Fruit fly (Drosophila melanogaster) whole organism, embryonic: ENCODE measurements around the gene CG31321.

Experiments used
- Ada2b ChIP-seq: fragments of 200-800 bp; sonication (Bioruptor generic); IDR thresholded peaks from 2 replicates; pipeline ENCODE4 v1.3.6; 2022; ENCODE audit warnings: missing biosample characterization, missing genetic modification characterization
- Aef1 ChIP-seq: fragments of 200-800 bp; sonication (Bioruptor generic); IDR thresholded peaks from 3 replicates; pipeline ENCODE4 v1.3.6; 2022; ENCODE audit warnings: missing biosample characterization, missing genetic modification characterization
- Bdp1 ChIP-seq: fragments of 200-800 bp; sonication (Bioruptor generic); optimal IDR thresholded peaks from 3 replicates; lab custom pipeline; 2016; ENCODE audit warnings: missing biosample characterization, missing genetic modification characterization
- CG10321 ChIP-seq: fragments of 200-800 bp; sonication (Bioruptor generic); IDR thresholded peaks from 2 replicates; pipeline ENCODE4 v1.3.6; 2022; ENCODE audit warnings: missing biosample characterization, missing genetic modification characterization
- CG10543 ChIP-seq: fragments of 200-800 bp; sonication (Bioruptor generic); optimal IDR thresholded peaks from 3 replicates; lab custom pipeline; 2017; ENCODE audit warnings: missing biosample characterization, mild to moderate bottlenecking, missing genetic modification characterization, moderate library complexity
- CG11398 ChIP-seq: fragments of 200-800 bp; sonication (Bioruptor generic); optimal IDR thresholded peaks from 2 replicates; lab custom pipeline; 2016; ENCODE audit warnings: missing biosample characterization, missing genetic modification characterization
- CG11695 ChIP-seq: fragments of 200-800 bp; sonication (Bioruptor generic); IDR thresholded peaks from 3 replicates; pipeline ENCODE4 v1.3.6; 2022; ENCODE audit warnings: missing biosample characterization, missing genetic modification characterization
- CG13296 ChIP-seq: fragments of 200-800 bp; sonication (Bioruptor generic); optimal IDR thresholded peaks from 3 replicates; lab custom pipeline; 2018; ENCODE audit warnings: missing biosample characterization, mild to moderate bottlenecking, missing genetic modification characterization
- CG13894 ChIP-seq: fragments of 200-800 bp; sonication (Bioruptor generic); optimal IDR thresholded peaks from 3 replicates; lab custom pipeline; 2018; ENCODE audit warnings: missing biosample characterization, mild to moderate bottlenecking, missing genetic modification characterization, moderate library complexity
- CG14014 ChIP-seq: fragments of 200-800 bp; sonication (Bioruptor generic); IDR thresholded peaks from 2 replicates; pipeline ENCODE4 v1.3.6; 2022; ENCODE audit warnings: missing biosample characterization, missing genetic modification characterization
- CG1602 ChIP-seq: fragments of 200-800 bp; sonication (Bioruptor generic); optimal IDR thresholded peaks from 3 replicates; lab custom pipeline; 2016; ENCODE audit warnings: missing biosample characterization, missing genetic modification characterization
- CG1647 ChIP-seq: fragments of 200-800 bp; sonication (Bioruptor generic); optimal IDR thresholded peaks from 3 replicates; lab custom pipeline; 2016; ENCODE audit warnings: missing biosample characterization, missing genetic modification characterization
- CG16815 ChIP-seq: fragments of 200-800 bp; sonication (Bioruptor generic); optimal IDR thresholded peaks from 3 replicates; lab custom pipeline; 2017; ENCODE audit warnings: missing biosample characterization, mild to moderate bottlenecking, missing genetic modification characterization
- CG17186 ChIP-seq: fragments of 200-800 bp; sonication (Bioruptor generic); optimal IDR thresholded peaks from 3 replicates; lab custom pipeline; 2017; ENCODE audit warnings: missing biosample characterization, missing genetic modification reagents, missing genetic modification characterization
- CG1832 ChIP-seq: fragments of 200-800 bp; sonication (Bioruptor generic); optimal IDR thresholded peaks from 2 replicates; lab custom pipeline; 2017; ENCODE audit warnings: missing biosample characterization, mild to moderate bottlenecking, missing genetic modification characterization, inconsistent platforms
- CG3163 ChIP-seq: fragments of 200-800 bp; sonication (Bioruptor generic); optimal IDR thresholded peaks from 3 replicates; lab custom pipeline; 2016; ENCODE audit warnings: missing biosample characterization, missing genetic modification characterization
- CG4730 ChIP-seq: fragments of 200-800 bp; sonication (Bioruptor generic); IDR thresholded peaks from 2 replicates; pipeline ENCODE4 v1.3.6; 2022; ENCODE audit warnings: missing biosample characterization, missing genetic modification characterization
- CG6683 ChIP-seq: fragments of 200-800 bp; sonication (Bioruptor generic); optimal IDR thresholded peaks from 2 replicates; lab custom pipeline; 2017; ENCODE audit warnings: missing biosample characterization, mild to moderate bottlenecking, missing genetic modification characterization, missing genetic modification reagents
- CG8359 ChIP-seq: fragments of 200-800 bp; sonication (Bioruptor generic); optimal IDR thresholded peaks from 2 replicates; lab custom pipeline; 2017; ENCODE audit warnings: missing biosample characterization, mild to moderate bottlenecking, missing genetic modification characterization, borderline replicate concordance
- CG9797 ChIP-seq: fragments of 200-800 bp; sonication (Bioruptor generic); optimal IDR thresholded peaks from 3 replicates; lab custom pipeline; 2018; ENCODE audit warnings: missing biosample characterization, mild to moderate bottlenecking, missing genetic modification characterization
- CG9932 ChIP-seq: fragments of 200-800 bp; sonication (Bioruptor generic); IDR thresholded peaks from 2 replicates; pipeline ENCODE4 v1.3.6; 2022; ENCODE audit warnings: missing biosample characterization, missing genetic modification characterization
- Chrac-16 ChIP-seq: fragments of 200-800 bp; sonication (Bioruptor generic); optimal IDR thresholded peaks from 3 replicates; lab custom pipeline; 2016; ENCODE audit warnings: missing biosample characterization, missing genetic modification characterization
- Dll ChIP-seq: fragments of 200-800 bp; sonication (Bioruptor generic); IDR thresholded peaks from 4 replicates; pipeline ENCODE4 v1.3.6; 2022; ENCODE audit warnings: missing biosample characterization, missing genetic modification characterization; ENCODE audit not compliant: partially characterized antibody
- Doc3 ChIP-seq: fragments of 200-800 bp; sonication (Bioruptor generic); IDR thresholded peaks from 3 replicates; pipeline ENCODE4 v1.3.6; 2022; ENCODE audit warnings: missing biosample characterization, missing genetic modification characterization; ENCODE audit not compliant: partially characterized antibody
- HLHmδ ChIP-seq: fragments of 200-800 bp; sonication (Bioruptor generic); optimal IDR thresholded peaks from 2 replicates; lab custom pipeline; 2018; ENCODE audit warnings: missing biosample characterization, mild to moderate bottlenecking, missing genetic modification characterization, moderate library complexity
- Hmr ChIP-seq: fragments of 200-800 bp; sonication (Bioruptor generic); optimal IDR thresholded peaks from 3 replicates; lab custom pipeline; 2017; ENCODE audit warnings: mild to moderate bottlenecking, missing biosample characterization, missing genetic modification reagents, missing genetic modification characterization
- PHDP ChIP-seq: fragments of 200-800 bp; sonication (Bioruptor generic); optimal IDR thresholded peaks from 3 replicates; lab custom pipeline; 2018; ENCODE audit warnings: missing biosample characterization, mild to moderate bottlenecking, missing genetic modification characterization, moderate library complexity
- Sin3A ChIP-seq: fragments of >200 bp; optimal IDR thresholded peaks from 2 replicates; lab custom pipeline; 2018
- Sry-β ChIP-seq: fragments of 200-800 bp; sonication (Bioruptor generic); optimal IDR thresholded peaks from 2 replicates; lab custom pipeline; 2018; ENCODE audit warnings: missing biosample characterization, mild to moderate bottlenecking, missing genetic modification characterization, moderate library complexity
- Trl ChIP-seq, 3 experiments: fragments of >200 bp in 2 of 3; fragments of 200-800 bp in 1 of 3; sonication (Bioruptor generic) in 1 of 3; optimal IDR thresholded peaks; 2 replicates in 1 of 3; 3 replicates in 2 of 3; lab custom pipeline; 2016 to 2017; ENCODE audit warnings: missing biosample characterization in 1 of 3, missing genetic modification characterization in 1 of 3
- Vsx1 ChIP-seq: fragments of 200-800 bp; sonication (Bioruptor generic); optimal IDR thresholded peaks from 2 replicates; lab custom pipeline; 2017; ENCODE audit warnings: missing biosample characterization, mild to moderate bottlenecking, missing genetic modification characterization, missing genetic modification reagents
- Xbp1 ChIP-seq: fragments of 200-800 bp; sonication (Bioruptor generic); optimal IDR thresholded peaks from 3 replicates; lab custom pipeline; 2016; ENCODE audit warnings: missing biosample characterization, mild to moderate bottlenecking, missing genetic modification characterization
- ac ChIP-seq: fragments of 200-800 bp; sonication (Bioruptor generic); optimal IDR thresholded peaks from 3 replicates; lab custom pipeline; 2017; ENCODE audit warnings: missing biosample characterization, mild to moderate bottlenecking, missing genetic modification characterization
- corto ChIP-seq: fragments of 200-800 bp; sonication (Bioruptor generic); optimal IDR thresholded peaks from 2 replicates; lab custom pipeline; 2016; ENCODE audit warnings: missing biosample characterization, mild to moderate bottlenecking, missing genetic modification characterization, moderate library complexity
- esg ChIP-seq: fragments of 200-800 bp; sonication (Bioruptor generic); conservative IDR thresholded peaks from 2 replicates; pipeline ENCODE4 v1.3.6; 2022; ENCODE audit warnings: missing biosample characterization, missing genetic modification characterization
- eyg ChIP-seq: fragments of 200-800 bp; sonication (Bioruptor generic); optimal IDR thresholded peaks from 3 replicates; lab custom pipeline; 2016; ENCODE audit warnings: missing biosample characterization, missing genetic modification characterization
- ham ChIP-seq: fragments of 200-800 bp; sonication (Bioruptor generic); IDR thresholded peaks from 2 replicates; pipeline ENCODE4 v1.3.6; 2022; ENCODE audit warnings: missing biosample characterization, missing genetic modification characterization
- hkb ChIP-seq, 2 experiments: fragments of 200-800 bp in 1 of 2; fragments of >200 bp in 1 of 2; sonication (Bioruptor generic) in 1 of 2; IDR thresholded peaks in 1 of 2; optimal IDR thresholded peaks in 1 of 2; 2 replicates each; pipeline versions ENCODE4 v1.3.6 to Lab custom; 2017 to 2022; ENCODE audit warnings: missing biosample characterization in 1 of 2, missing genetic modification characterization in 1 of 2
- jigr1 ChIP-seq: fragments of 200-800 bp; sonication (Bioruptor generic); IDR thresholded peaks from 3 replicates; pipeline ENCODE4 v1.3.6; 2022; ENCODE audit warnings: missing biosample characterization, missing genetic modification characterization
- ken ChIP-seq: fragments of 200-800 bp; sonication (Bioruptor generic); IDR thresholded peaks from 3 replicates; pipeline ENCODE4 v1.3.6; 2022; ENCODE audit warnings: missing biosample characterization, missing genetic modification characterization
- kni ChIP-seq: fragments of 200-800 bp; sonication (Bioruptor generic); optimal IDR thresholded peaks from 3 replicates; lab custom pipeline; 2017; ENCODE audit warnings: mild to moderate bottlenecking, missing biosample characterization, missing genetic modification reagents, missing genetic modification characterization
- ro ChIP-seq: fragments of 200-800 bp; sonication (Bioruptor generic); IDR thresholded peaks from 2 replicates; pipeline ENCODE4 v1.3.6; 2022; ENCODE audit warnings: missing biosample characterization, missing genetic modification characterization
- shn ChIP-seq: fragments of 200-800 bp; sonication (Bioruptor generic); optimal IDR thresholded peaks from 3 replicates; lab custom pipeline; 2016; ENCODE audit warnings: missing biosample characterization, missing genetic modification characterization
- sob ChIP-seq: fragments of 200-800 bp; sonication (Bioruptor generic); IDR thresholded peaks from 2 replicates; pipeline ENCODE4 v1.3.6; 2022; ENCODE audit warnings: missing biosample characterization, missing genetic modification characterization
- sqz ChIP-seq: fragments of 200-800 bp; sonication (Bioruptor generic); optimal IDR thresholded peaks from 3 replicates; lab custom pipeline; 2018; ENCODE audit warnings: missing biosample characterization, mild to moderate bottlenecking, missing genetic modification characterization
- sug ChIP-seq: fragments of 200-800 bp; optimal IDR thresholded peaks from 2 replicates; lab custom pipeline; 2019; ENCODE audit warnings: missing biosample characterization, mild to moderate bottlenecking, missing genetic modification characterization, moderate library complexity
- tgo ChIP-seq: fragments of 200-800 bp; sonication (Bioruptor generic); IDR thresholded peaks from 3 replicates; pipeline ENCODE4 v1.3.6; 2022; ENCODE audit warnings: missing biosample characterization, missing genetic modification characterization
- zf30C ChIP-seq: fragments of 200-800 bp; sonication (Bioruptor generic); optimal IDR thresholded peaks from 3 replicates; lab custom pipeline; 2018; ENCODE audit warnings: missing biosample characterization, mild to moderate bottlenecking, missing genetic modification characterization

The CG31321 gene

DNA sequence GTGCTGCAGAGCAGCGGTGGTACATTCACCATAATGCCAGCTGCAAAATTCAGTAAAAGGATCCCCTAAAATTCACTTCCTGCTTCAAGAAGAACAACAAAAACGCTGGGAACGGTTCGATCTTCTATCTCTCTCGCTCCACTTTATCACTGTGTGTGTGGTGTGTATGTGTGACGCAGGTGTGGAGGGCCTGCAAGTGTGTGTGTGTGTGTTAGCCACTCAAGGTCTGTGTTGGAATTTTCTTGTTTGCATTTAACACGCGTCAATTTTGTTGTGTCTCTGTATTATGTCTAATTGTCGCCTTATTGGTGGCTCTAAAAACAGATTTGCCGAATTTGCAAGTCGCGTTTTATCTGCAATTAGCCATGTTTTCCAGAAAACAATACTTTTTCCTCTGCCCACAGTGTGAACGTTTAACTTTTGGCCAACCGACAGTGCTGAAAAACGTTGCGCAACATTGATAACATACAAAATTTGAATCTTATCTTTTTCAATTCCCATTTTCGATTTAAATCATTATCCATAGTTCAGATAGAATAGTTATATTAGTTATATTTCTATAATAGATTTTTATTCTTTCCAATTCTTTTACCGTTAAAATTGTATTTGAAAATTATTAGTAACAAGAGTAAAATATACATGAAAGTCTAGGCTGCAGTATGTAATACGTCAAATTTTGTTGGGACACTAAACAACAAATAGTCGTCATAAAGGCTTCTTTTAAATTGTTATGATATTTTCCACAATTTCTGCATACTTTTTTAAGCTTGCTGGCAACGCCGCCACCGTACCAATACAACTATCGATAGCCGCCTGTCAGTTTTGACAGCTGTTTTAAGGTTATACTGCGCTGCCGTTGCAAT lies 16.3 kb downstream of the CG31321 start, which contains the start of the genes Afti and ATPsynE (continued):
- no peak for TF ChIP-seq CG6683 (GFP tag; lab: Kevin White, UChicago)
- no peak for TF ChIP-seq ro
- TF ChIP-seq CG8359 (GFP tag; lab: Kevin White, UChicago), result no peak
- no peak for TF ChIP-seq HLHmδ (GFP tag; lab: Kevin White, UChicago)
- peak; percentile 58 for TF ChIP-seq CG1602 (GFP tag; lab: Kevin White, UChicago)
- 0 out of 3 replicates have a peak, but pooled peaks have one; percentile 50 for TF ChIP-seq CG11695 (GFP tag; lab: Robert Waterston, UW)
- peak; percentile 56 for TF ChIP-seq Bdp1 (GFP tag; lab: Kevin White, UChicago)
- TF ChIP-seq jigr1 (GFP tag; lab: Robert Waterston, UW), result no peak
- peak; percentile 73 for TF ChIP-seq tgo (GFP tag; lab: Robert Waterston, UW)
- TF ChIP-seq CG16815 (GFP tag; lab: Kevin White, UChicago), result peak; percentile 60
- peak; percentile 69 for TF ChIP-seq Chrac-16 (GFP tag; lab: Kevin White, UChicago)
- TF ChIP-seq Aef1 (GFP tag; lab: Robert Waterston, UW), result peak; percentile 73
- no peak for TF ChIP-seq CG11398 (GFP tag; lab: Kevin White, UChicago)
- TF ChIP-seq CG13296 (GFP tag; lab: Kevin White, UChicago), result peak; percentile 73
- TF ChIP-seq sqz (GFP tag; lab: Kevin White, UChicago), result no peak
- TF ChIP-seq eyg (GFP tag; lab: Kevin White, UChicago), result no peak
- TF ChIP-seq Vsx1 (GFP tag; lab: Kevin White, UChicago), result no peak
- TF ChIP-seq ham (GFP tag; lab: Robert Waterston, UW), result peak; percentile 55; the same call in 1 of the 2 replicates
- no peak for TF ChIP-seq zf30C
- peak; percentile 18; the same call in 1 of the 2 replicates for TF ChIP-seq Ada2b (GFP tag; lab: Robert Waterston, UW)
- TF ChIP-seq corto (GFP tag; lab: Kevin White, UChicago), result no peak
- no peak for TF ChIP-seq hkb (optimal IDR thresholded peaks at IDR 0.05; lab: Kevin White, UChicago)
- TF ChIP-seq hkb (GFP tag; IDR thresholded peaks at IDR 0.05; lab: Robert Waterston, UW), result peak; percentile 72
- peak; percentile 34 for TF ChIP-seq CG9797 (GFP tag; lab: Kevin White, UChicago)
- peak; percentile 30 for TF ChIP-seq ac (GFP tag; lab: Kevin White, UChicago)
- TF ChIP-seq CG1832, result peak; percentile 55
- no peak for TF ChIP-seq Sry-β
- peak; percentile 57 for TF ChIP-seq CG3163 (GFP tag; lab: Kevin White, UChicago)
- TF ChIP-seq shn, result peak; percentile 27
- peak; percentile 53; the same call in 3 of the 4 replicates for TF ChIP-seq Dll (GFP tag; lab: Robert Waterston, UW)
- TF ChIP-seq CG13894 (tag; lab: Kevin White, UChicago), result peak; percentile 64
- peak; percentile 76 for TF ChIP-seq ken (GFP tag; lab: Robert Waterston, UW)
- TF ChIP-seq sob (GFP tag; lab: Robert Waterston, UW), result peak; percentile 70
- TF ChIP-seq Trl (optimal IDR thresholded peaks at IDR 0.05; lab: Kevin White, UChicago), result no peak
- TF ChIP-seq Trl (GFP tag; optimal IDR thresholded peaks at IDR 0.05; lab: Kevin White, UChicago), result peak; percentile 73
- TF ChIP-seq CG4730, result peak; percentile 64
- TF ChIP-seq Doc3 (GFP tag; lab: Robert Waterston, UW), result peak; percentile 50; the same call in 2 of the 3 replicates
- TF ChIP-seq CG10321 (GFP tag; lab: Robert Waterston, UW), result no peak
- TF ChIP-seq CG17186 (GFP tag; lab: Kevin White, UChicago), result peak; percentile 41
- peak; percentile 67 for TF ChIP-seq CG14014 (GFP tag; lab: Robert Waterston, UW)
- TF ChIP-seq Sin3A (lab: Kevin White, UChicago), result peak; percentile 53
- TF ChIP-seq CG9932 (GFP tag; lab: Robert Waterston, UW), result peak; percentile 89
- peak; percentile 82 for TF ChIP-seq Xbp1
- 0 out of 2 replicates have a peak, but pooled peaks have one; percentile 12 for TF ChIP-seq esg (GFP tag; lab: Robert Waterston, UW)
- TF ChIP-seq PHDP (tag; lab: Kevin White, UChicago), result peak; percentile 51
- no peak for TF ChIP-seq Hmr
- peak; percentile 58 for TF ChIP-seq CG1647 (GFP tag; lab: Kevin White, UChicago)
- peak; percentile 56 for TF ChIP-seq sug
- TF ChIP-seq kni, result no peak
- TF ChIP-seq CG10543, result peak; percentile 85
